Fruit fly (Drosophila melanogaster): ENCODE measurements around the gene E2f1.
A peak's percentile ranks its signal among the peaks of the same experiment; 100 is the strongest.

E2f1 gene

DNA sequence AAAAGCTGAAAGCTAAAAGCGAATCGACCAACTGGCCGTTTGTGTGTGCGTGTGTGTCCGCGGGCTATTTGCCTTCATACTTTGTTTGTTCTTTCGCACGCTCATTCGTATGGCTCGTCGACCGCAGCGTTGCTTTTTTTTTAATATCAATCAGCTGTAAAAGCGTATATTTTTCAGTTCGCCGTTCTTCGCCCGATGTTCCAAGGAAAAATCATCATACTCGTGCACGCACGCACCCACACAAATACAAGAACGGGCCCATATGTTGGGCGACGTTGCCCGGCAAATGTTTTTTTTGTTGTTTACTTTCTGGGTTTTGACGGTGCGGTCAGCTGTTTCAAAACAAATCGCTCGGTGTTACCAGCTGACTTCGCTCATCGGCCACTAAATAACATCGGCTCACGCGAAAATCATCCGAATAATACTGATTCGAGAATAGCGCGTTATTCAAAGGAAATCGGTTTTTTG, at the start of gene E2f1:
Gene E2f1 (minus strand): TSS at position 213 of the 468 bp plus-strand sequence.
- no peak for TF ChIP-seq Rel (GFP tag; optimal IDR thresholded peaks at IDR 0.05)
- TF ChIP-seq Rel (tag; optimal IDR thresholded peaks at IDR 0.05): peak; percentile 19
- TF ChIP-seq dsf (GFP tag; optimal IDR thresholded peaks at IDR 0.05; ENCODE audit: borderline replicate concordance): no peak
- peak; percentile 74 for TF ChIP-seq psq (GFP tag; optimal IDR thresholded peaks at IDR 0.05)
- TF ChIP-seq Hr83 (GFP tag; optimal IDR thresholded peaks at IDR 0.05; ENCODE audit: poor library complexity, severe bottlenecking): peak; percentile 19
- TF ChIP-seq CG32264 (GFP tag; optimal IDR thresholded peaks at IDR 0.05): peak; percentile 36
- no peak for TF ChIP-seq Vsx2 (GFP tag; optimal IDR thresholded peaks at IDR 0.05; ENCODE audit: partially characterized antibody)
- no peak for TF ChIP-seq OdsH (GFP tag; optimal IDR thresholded peaks at IDR 0.05)
- TF ChIP-seq brk (GFP tag; optimal IDR thresholded peaks at IDR 0.05): peak; percentile 5
- no peak for TF ChIP-seq pan (optimal IDR thresholded peaks at IDR 0.05)
- TF ChIP-seq Sp1 (GFP tag; optimal IDR thresholded peaks at IDR 0.05): peak; percentile 27

DNA sequence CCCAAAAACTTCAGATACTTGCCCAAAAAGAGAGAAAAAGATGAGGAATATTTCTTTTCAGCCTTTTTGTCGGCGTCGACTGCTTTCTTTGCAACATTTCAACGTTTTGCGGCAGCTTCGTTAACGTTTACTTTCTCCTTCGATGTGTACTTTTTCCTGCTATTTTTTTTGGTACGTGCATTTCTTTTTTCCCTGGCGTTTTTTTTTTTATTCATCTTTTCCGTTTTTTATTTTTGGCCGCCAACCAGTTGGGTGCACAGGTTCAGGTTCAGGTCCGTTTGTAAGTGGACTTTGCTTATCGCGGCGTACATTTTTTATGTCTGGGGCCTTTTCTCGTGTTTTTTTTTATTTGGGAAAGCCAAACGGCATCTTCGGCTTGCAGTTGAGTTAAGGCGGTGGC, 43.8 kb upstream of the E2f1 start:
- TF ChIP-seq OdsH (GFP tag; optimal IDR thresholded peaks at IDR 0.05): no peak
- no peak for TF ChIP-seq CrebA (GFP tag; optimal IDR thresholded peaks at IDR 0.05; ENCODE audit: borderline replicate concordance)
- no peak for TF ChIP-seq N (GFP tag; optimal IDR thresholded peaks at IDR 0.05)
- TF ChIP-seq fru (GFP tag; optimal IDR thresholded peaks at IDR 0.05): no peak
- TF ChIP-seq Hnf4 (GFP tag; optimal IDR thresholded peaks at IDR 0.05): no peak
- TF ChIP-seq Jra (GFP tag; optimal IDR thresholded peaks at IDR 0.05): no peak
- no peak for TF ChIP-seq sv (GFP tag; optimal IDR thresholded peaks at IDR 0.05)
- no peak for TF ChIP-seq psq (GFP tag; optimal IDR thresholded peaks at IDR 0.05)
- TF ChIP-seq foxo (GFP tag; optimal IDR thresholded peaks at IDR 0.05): no peak
- no peak for TF ChIP-seq lola (GFP tag; optimal IDR thresholded peaks at IDR 0.05)
- TF ChIP-seq Dfd (GFP tag; optimal IDR thresholded peaks at IDR 0.05): no peak
- TF ChIP-seq Myc (optimal IDR thresholded peaks at IDR 0.05): no peak
- no peak for TF ChIP-seq Hr83 (GFP tag; optimal IDR thresholded peaks at IDR 0.05; ENCODE audit: poor library complexity, severe bottlenecking)
- no peak for TF ChIP-seq pan (optimal IDR thresholded peaks at IDR 0.05)
- no peak for TF ChIP-seq dmrt93B (GFP tag; optimal IDR thresholded peaks at IDR 0.05)

dm6 chr3R:21703346-21703745, 42.7 kb upstream of the E2f1 start:
- TF ChIP-seq foxo (GFP tag; optimal IDR thresholded peaks at IDR 0.05) (peak in 1 of 2 experiments; percentile 16), Vsx2 (GFP tag; optimal IDR thresholded peaks at IDR 0.05; ENCODE audit: partially characterized antibody) (no peak), Hnf4 (GFP tag; optimal IDR thresholded peaks at IDR 0.05) (no peak)

DNA sequence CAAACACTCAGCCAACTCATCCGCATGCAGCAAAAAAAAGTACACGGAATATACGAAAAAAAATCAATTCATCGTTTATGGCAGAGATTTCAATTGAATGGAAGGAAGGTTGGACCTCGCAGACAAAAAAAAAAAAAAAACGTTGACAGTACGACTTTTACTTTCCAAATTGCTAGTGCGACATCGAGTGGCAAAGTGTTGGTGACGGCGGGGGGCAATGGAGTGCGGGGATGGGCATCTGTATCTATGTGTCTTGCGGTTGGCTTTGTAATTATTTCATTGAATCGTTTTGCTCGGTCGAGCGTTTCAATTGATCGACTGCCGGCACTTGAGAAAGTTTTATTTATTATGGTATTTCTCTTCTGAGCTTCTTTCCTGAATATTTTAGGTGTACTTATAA, 40.9 kb upstream of the E2f1 start:
- TF ChIP-seq N (GFP tag; optimal IDR thresholded peaks at IDR 0.05): no peak

DNA sequence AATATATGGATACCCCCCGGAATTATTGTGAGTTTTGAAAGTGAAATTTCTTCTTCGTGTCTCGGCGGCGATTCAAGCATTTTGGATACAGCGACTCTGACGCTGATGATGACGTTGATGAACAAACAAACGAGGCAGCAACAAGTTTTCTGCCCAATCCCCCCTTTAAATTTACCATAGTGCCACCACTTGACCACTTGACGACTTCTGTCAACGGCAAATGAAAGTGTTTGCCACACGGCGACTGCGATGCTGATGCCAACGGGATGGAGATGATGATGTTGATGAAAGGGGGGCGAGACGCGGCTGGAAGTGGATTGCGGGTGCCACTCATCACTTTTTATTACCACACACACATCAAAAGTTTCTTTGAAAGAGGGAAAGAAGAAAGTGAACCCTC, 39.8 kb upstream of the E2f1 start:
- TF ChIP-seq OdsH (GFP tag; optimal IDR thresholded peaks at IDR 0.05) (no peak), dl (GFP tag; optimal IDR thresholded peaks at IDR 0.05; ENCODE audit: insufficient read depth in 1 of 2, partially characterized antibody in 2 of 2) (no peak), CG32264 (GFP tag; optimal IDR thresholded peaks at IDR 0.05) (no peak), woc (GFP tag; optimal IDR thresholded peaks at IDR 0.05) (no peak), Dfd (GFP tag; optimal IDR thresholded peaks at IDR 0.05) (no peak), Dif (GFP tag; optimal IDR thresholded peaks at IDR 0.05; ENCODE audit: partially characterized antibody) (no peak), lola (GFP tag; optimal IDR thresholded peaks at IDR 0.05) (no peak), br (GFP tag; optimal IDR thresholded peaks at IDR 0.05) (no peak), HLH106 (tag; optimal IDR thresholded peaks at IDR 0.05) (no peak), Abd-B (GFP tag; optimal IDR thresholded peaks at IDR 0.05) (no peak), Jra (GFP tag; optimal IDR thresholded peaks at IDR 0.05) (no peak), Hnf4 (GFP tag; optimal IDR thresholded peaks at IDR 0.05) (no peak), rgr (GFP tag; optimal IDR thresholded peaks at IDR 0.05) (no peak)

DNA sequence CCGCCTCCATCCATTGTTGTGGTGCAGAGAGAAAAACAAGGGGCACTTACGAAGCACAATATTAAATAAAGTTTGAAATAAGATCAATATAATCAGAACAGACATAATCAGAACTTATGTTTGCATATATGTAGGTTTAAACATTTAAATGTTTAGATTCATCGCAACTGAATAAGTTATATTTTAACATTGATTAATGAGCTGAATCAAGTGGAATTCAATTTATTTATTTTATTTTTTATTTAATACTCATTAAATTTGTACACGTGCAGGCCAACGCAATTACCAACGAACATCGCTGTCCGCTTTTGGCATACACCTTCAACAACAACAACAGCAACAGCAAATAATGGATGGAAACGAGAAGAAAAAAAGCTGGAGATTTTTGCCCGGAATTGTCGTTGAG, 38.2 kb upstream of the E2f1 start:
- TF ChIP-seq rgr (GFP tag; optimal IDR thresholded peaks at IDR 0.05) (peak; percentile 22), Dfd (GFP tag; optimal IDR thresholded peaks at IDR 0.05) (no peak), psq (GFP tag; optimal IDR thresholded peaks at IDR 0.05) (peak; percentile 51), Jra (GFP tag; optimal IDR thresholded peaks at IDR 0.05) (no peak), CG9705 (GFP tag; optimal IDR thresholded peaks at IDR 0.05) (no peak), dmrt93B (GFP tag; optimal IDR thresholded peaks at IDR 0.05) (peak; percentile 22), br (GFP tag; optimal IDR thresholded peaks at IDR 0.05) (peak; percentile 36), Sp1 (GFP tag; optimal IDR thresholded peaks at IDR 0.05) (peak; percentile 44), foxo (GFP tag; optimal IDR thresholded peaks at IDR 0.05) (peak in 1 of 2 experiments; percentile 69), h (GFP tag; optimal IDR thresholded peaks at IDR 0.05) (peak; percentile 45), tai (GFP tag; optimal IDR thresholded peaks at IDR 0.05) (no peak), ey (GFP tag; optimal IDR thresholded peaks at IDR 0.05) (peak; percentile 32), HLH106 (tag; optimal IDR thresholded peaks at IDR 0.05) (peak; percentile 63), N (GFP tag; optimal IDR thresholded peaks at IDR 0.05) (no peak), fru (GFP tag; optimal IDR thresholded peaks at IDR 0.05) (peak; percentile 61), dl (GFP tag; optimal IDR thresholded peaks at IDR 0.05; ENCODE audit: insufficient read depth in 1 of 2, partially characterized antibody in 2 of 2) (no peak), OdsH (GFP tag; optimal IDR thresholded peaks at IDR 0.05) (peak; percentile 34)

Measured in whole organism, wandering third instar larva.